Fruit fly (Drosophila melanogaster): ENCODE measurements around the gene for.

for gene

dm6 chr2L:3580668-3581172, 76.0 kb downstream of the for start, which contains the start of gene sob:
Gene sob, minus strand, starts transcription at chr2L:3580769.
- TF ChIP-seq Mio (GFP tag; optimal IDR thresholded peaks at IDR 0.05) (no peak), Vsx2 (GFP tag; optimal IDR thresholded peaks at IDR 0.05; ENCODE audit: partially characterized antibody) (peak; percentile 96), h (GFP tag; optimal IDR thresholded peaks at IDR 0.05) (peak; percentile 41), sv (GFP tag; optimal IDR thresholded peaks at IDR 0.05) (no peak), Hr83 (GFP tag; optimal IDR thresholded peaks at IDR 0.05; ENCODE audit: poor library complexity, severe bottlenecking) (no peak), Dif (GFP tag; optimal IDR thresholded peaks at IDR 0.05; ENCODE audit: partially characterized antibody) (peak; percentile 98), GATAd (GFP tag; optimal IDR thresholded peaks at IDR 0.05) (no peak), dsf (GFP tag; optimal IDR thresholded peaks at IDR 0.05; ENCODE audit: borderline replicate concordance) (no peak), sage (GFP tag; optimal IDR thresholded peaks at IDR 0.05) (peak; percentile 49), HLH106 (tag; optimal IDR thresholded peaks at IDR 0.05) (no peak), fru (GFP tag; optimal IDR thresholded peaks at IDR 0.05) (peak; percentile 28), Rel (GFP tag; optimal IDR thresholded peaks at IDR 0.05) (peak; percentile 28), Rel (tag; optimal IDR thresholded peaks at IDR 0.05) (peak; percentile 12), CrebA (GFP tag; optimal IDR thresholded peaks at IDR 0.05; ENCODE audit: borderline replicate concordance) (peak; percentile 59), dl (GFP tag; optimal IDR thresholded peaks at IDR 0.05; ENCODE audit: insufficient read depth in 1 of 2, partially characterized antibody in 2 of 2) (peak; percentile 90 to 94)

- TF ChIP-seq CG9705 (GFP tag; optimal IDR thresholded peaks at IDR 0.05) (no peak), Jra (GFP tag; optimal IDR thresholded peaks at IDR 0.05) (no peak), Hr83 (GFP tag; optimal IDR thresholded peaks at IDR 0.05; ENCODE audit: poor library complexity, severe bottlenecking) (no peak), jim (GFP tag; optimal IDR thresholded peaks at IDR 0.05) (no peak), br (GFP tag; optimal IDR thresholded peaks at IDR 0.05) (no peak), OdsH (GFP tag; optimal IDR thresholded peaks at IDR 0.05) (no peak), ey (GFP tag; optimal IDR thresholded peaks at IDR 0.05) (no peak)
These were observed 80.2 kb downstream of the for start for dm6 chr2L:3576520-3576919.

DNA sequence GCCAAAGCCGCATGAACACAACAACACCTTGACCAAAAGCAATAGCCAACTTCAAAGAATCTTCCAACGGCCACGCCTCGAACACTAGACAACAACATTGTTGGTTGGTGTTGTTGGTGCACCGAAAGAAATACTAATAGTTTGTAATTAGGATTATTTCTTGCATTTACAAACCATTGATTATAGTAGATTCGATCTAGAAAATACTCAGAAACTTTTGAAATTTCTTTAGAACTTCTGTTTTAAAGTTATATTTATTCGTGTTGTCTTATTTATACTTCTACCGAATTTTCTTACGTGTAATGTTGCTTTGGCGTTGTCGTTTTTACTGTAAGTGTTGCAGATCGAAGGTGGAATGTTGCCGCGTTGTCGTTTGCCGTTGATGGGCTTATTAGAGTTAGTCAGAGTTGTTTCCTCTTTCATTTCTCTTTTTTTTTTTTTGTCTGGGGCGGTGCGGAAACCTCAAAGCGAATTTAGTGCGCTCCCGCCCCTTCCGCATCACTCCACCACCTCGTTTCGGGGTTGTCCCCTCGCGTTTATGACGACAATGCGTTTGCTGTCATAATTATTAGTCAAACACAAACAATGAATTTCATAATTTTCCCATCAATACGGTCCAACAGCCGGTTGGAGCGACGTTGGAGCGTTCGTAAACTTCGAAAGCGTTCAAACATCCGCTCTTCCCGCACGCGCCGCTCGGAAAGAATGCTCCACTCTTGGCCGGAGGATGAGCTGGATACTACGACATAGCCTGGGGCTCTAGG, 80.9 kb downstream of the for start, which contains the start of gene CG43815:
CG43815 (plus strand) TSS at position 532 of the 764 bp plus-strand sequence.
- TF ChIP-seq h (GFP tag; optimal IDR thresholded peaks at IDR 0.05): peak; percentile 12
- no peak for TF ChIP-seq Hr78 (GFP tag; optimal IDR thresholded peaks at IDR 0.05)
- no peak for TF ChIP-seq sv (GFP tag; optimal IDR thresholded peaks at IDR 0.05)

DNA sequence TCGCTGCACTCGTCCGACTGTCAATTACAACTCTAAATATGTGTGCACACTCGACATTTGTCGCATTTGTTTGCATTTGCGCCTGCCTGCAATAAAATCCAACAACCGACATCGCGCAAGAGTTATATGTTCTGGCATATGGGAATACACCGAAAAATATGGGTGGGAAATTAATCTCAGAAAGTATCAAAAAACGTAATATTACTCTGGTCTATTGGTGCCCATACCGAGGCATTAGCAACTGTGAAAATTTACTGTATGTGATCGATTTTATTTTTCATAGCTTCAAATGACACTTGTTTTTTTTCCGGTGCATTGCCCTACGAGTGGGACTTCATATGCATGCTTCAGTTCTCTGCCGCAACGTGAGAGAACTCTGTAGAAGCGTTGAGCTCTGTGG, 82.8 kb downstream of the for start:
- no peak for TF ChIP-seq Dfd (GFP tag; optimal IDR thresholded peaks at IDR 0.05)
- peak; percentile 72 for TF ChIP-seq sv (GFP tag; optimal IDR thresholded peaks at IDR 0.05)
- peak; percentile 42 for TF ChIP-seq rgr (GFP tag; optimal IDR thresholded peaks at IDR 0.05)
- TF ChIP-seq tai (GFP tag; optimal IDR thresholded peaks at IDR 0.05): no peak
- TF ChIP-seq br (GFP tag; optimal IDR thresholded peaks at IDR 0.05): peak; percentile 34
- no peak for TF ChIP-seq N (GFP tag; optimal IDR thresholded peaks at IDR 0.05)
- TF ChIP-seq Hr83 (GFP tag; optimal IDR thresholded peaks at IDR 0.05; ENCODE audit: poor library complexity, severe bottlenecking): no peak
- no peak for TF ChIP-seq Myc (optimal IDR thresholded peaks at IDR 0.05)
- TF ChIP-seq ey (GFP tag; optimal IDR thresholded peaks at IDR 0.05): peak; percentile 58
- TF ChIP-seq Rel (GFP tag; optimal IDR thresholded peaks at IDR 0.05): no peak
- no peak for TF ChIP-seq Rel (tag; optimal IDR thresholded peaks at IDR 0.05)
- TF ChIP-seq GATAd (GFP tag; optimal IDR thresholded peaks at IDR 0.05): no peak
- peak; percentile 38 for TF ChIP-seq HLH106 (tag; optimal IDR thresholded peaks at IDR 0.05)
- TF ChIP-seq Mio (GFP tag; optimal IDR thresholded peaks at IDR 0.05): no peak
- TF ChIP-seq dsf (GFP tag; optimal IDR thresholded peaks at IDR 0.05; ENCODE audit: borderline replicate concordance): no peak
- TF ChIP-seq h (GFP tag; optimal IDR thresholded peaks at IDR 0.05): peak; percentile 49
- no peak for TF ChIP-seq dmrt93B (GFP tag; optimal IDR thresholded peaks at IDR 0.05)
- no peak for TF ChIP-seq Vsx2 (GFP tag; optimal IDR thresholded peaks at IDR 0.05; ENCODE audit: partially characterized antibody)
- TF ChIP-seq lola (GFP tag; optimal IDR thresholded peaks at IDR 0.05): no peak
- no peak for TF ChIP-seq Jra (GFP tag; optimal IDR thresholded peaks at IDR 0.05)
- TF ChIP-seq jim (GFP tag; optimal IDR thresholded peaks at IDR 0.05): no peak
- no peak for TF ChIP-seq sage (GFP tag; optimal IDR thresholded peaks at IDR 0.05)
- TF ChIP-seq foxo (GFP tag; optimal IDR thresholded peaks at IDR 0.05): peak in 1 of 2 experiments; percentile 41
- TF ChIP-seq Hnf4 (GFP tag; optimal IDR thresholded peaks at IDR 0.05): peak; percentile 47
- peak; percentile 33 for TF ChIP-seq Sp1 (GFP tag; optimal IDR thresholded peaks at IDR 0.05)
